Worm (Caenorhabditis elegans) whole organism, young adult: ENCODE results near the gene atf-6.

Experiments used
- aptf-3 ChIP-seq: fragments of 200-800 bp; sonication (Bioruptor generic); IDR thresholded peaks from 2 replicates; pipeline ENCODE4 v1.3.6; 2022; ENCODE audit warnings: missing genetic modification characterization, missing compliant biosample characterization
- attf-6 ChIP-seq: fragments of 200-800 bp; sonication (Bioruptor generic); IDR thresholded peaks from 2 replicates; pipeline ENCODE4 v1.3.6; 2022; ENCODE audit warnings: missing genetic modification reagents, missing genetic modification characterization, missing compliant biosample characterization
- ceh-58 ChIP-seq: fragments of 200-800 bp; sonication (Bioruptor generic); IDR thresholded peaks from 2 replicates; pipeline ENCODE4 v1.3.6; 2022; ENCODE audit warnings: missing genetic modification characterization, missing compliant biosample characterization
- ceh-91 ChIP-seq: fragments of 200-800 bp; sonication (Bioruptor generic); IDR thresholded peaks from 2 replicates; pipeline ENCODE4 v1.3.6; 2022; ENCODE audit warnings: missing genetic modification reagents, missing genetic modification characterization, missing compliant biosample characterization

ce11 chrX:12478465-12478864, 2.3 kb upstream of the atf-6 start:
- TF ChIP-seq ceh-58 (GFP tag; lab: Robert Waterston, UW): no peak
- TF ChIP-seq attf-6 (GFP tag; lab: Robert Waterston, UW): no peak
- no peak for TF ChIP-seq ceh-91
- no peak for TF ChIP-seq aptf-3 (GFP tag; lab: Robert Waterston, UW)
